Fruit fly (Drosophila melanogaster) whole organism, embryonic: ENCODE results near the gene CG43055.
A peak's percentile ranks its signal among the peaks of the same experiment; 100 is the strongest.

ENCODE experiments used
- B-H2 ChIP-seq: fragments of 200-800 bp; sonication (Bioruptor generic); optimal IDR thresholded peaks from 2 replicates; lab custom pipeline; 2018; ENCODE audit warnings: missing biosample characterization, mild to moderate bottlenecking, missing genetic modification characterization
- Bgb ChIP-seq: fragments of 200-800 bp; sonication (Bioruptor generic); IDR thresholded peaks from 2 replicates; pipeline ENCODE4 v1.3.6; 2022; ENCODE audit warnings: missing biosample characterization, missing genetic modification characterization; ENCODE audit not compliant: partially characterized antibody
- CG10147 ChIP-seq: fragments of 200-800 bp; sonication (Bioruptor generic); optimal IDR thresholded peaks from 2 replicates; lab custom pipeline; 2019; ENCODE audit warnings: missing biosample characterization, mild to moderate bottlenecking, missing genetic modification characterization, moderate library complexity
- CG10543 ChIP-seq: fragments of 200-800 bp; sonication (Bioruptor generic); optimal IDR thresholded peaks from 3 replicates; lab custom pipeline; 2017; ENCODE audit warnings: missing biosample characterization, mild to moderate bottlenecking, missing genetic modification characterization, moderate library complexity
- CG11560 ChIP-seq: fragments of 200-800 bp; sonication (Bioruptor generic); IDR thresholded peaks from 3 replicates; pipeline ENCODE4 v1.3.6; 2022; ENCODE audit warnings: missing biosample characterization, missing genetic modification characterization
- CG12391 ChIP-seq: fragments of 200-800 bp; sonication (Bioruptor generic); optimal IDR thresholded peaks from 3 replicates; lab custom pipeline; 2018; ENCODE audit warnings: missing biosample characterization, mild to moderate bottlenecking, missing genetic modification characterization, moderate library complexity
- CG13775 ChIP-seq: fragments of 200-800 bp; sonication (Bioruptor generic); optimal IDR thresholded peaks from 3 replicates; lab custom pipeline; 2017; ENCODE audit warnings: missing biosample characterization, mild to moderate bottlenecking, missing genetic modification characterization
- CG14667 ChIP-seq: fragments of 200-800 bp; sonication (Bioruptor generic); IDR thresholded peaks from 2 replicates; pipeline ENCODE4 v1.3.6; 2022; ENCODE audit warnings: missing biosample characterization, missing genetic modification characterization
- CG14860 ChIP-seq: fragments of 200-800 bp; sonication (Bioruptor generic); IDR thresholded peaks from 3 replicates; pipeline ENCODE4 v1.3.6; 2022; ENCODE audit warnings: missing biosample characterization, missing genetic modification characterization; ENCODE audit not compliant: partially characterized antibody
- CG16813 ChIP-seq: fragments of 200-800 bp; sonication (Bioruptor generic); IDR thresholded peaks from 3 replicates; pipeline ENCODE4 v1.3.6; 2022; ENCODE audit warnings: missing biosample characterization, missing genetic modification characterization; ENCODE audit not compliant: partially characterized antibody
- CG17568 ChIP-seq: fragments of 200-800 bp; sonication (Bioruptor generic); optimal IDR thresholded peaks from 2 replicates; lab custom pipeline; 2018; ENCODE audit warnings: missing biosample characterization, mild to moderate bottlenecking, missing genetic modification characterization, moderate library complexity
- CG31224 ChIP-seq: fragments of 200-800 bp; sonication (Bioruptor generic); IDR thresholded peaks from 2 replicates; pipeline ENCODE4 v1.3.6; 2022; ENCODE audit warnings: missing biosample characterization, missing genetic modification characterization
- CG3995 ChIP-seq: fragments of 200-800 bp; sonication (Bioruptor generic); optimal IDR thresholded peaks from 3 replicates; lab custom pipeline; 2016; ENCODE audit warnings: missing biosample characterization, missing genetic modification characterization
- CG43689 ChIP-seq: fragments of 200-800 bp; sonication (Bioruptor generic); IDR thresholded peaks from 2 replicates; pipeline ENCODE4 v1.3.6; 2022; ENCODE audit warnings: missing biosample characterization, missing genetic modification characterization
- CG6791 ChIP-seq: fragments of 200-800 bp; sonication (Bioruptor generic); IDR thresholded peaks from 3 replicates; pipeline ENCODE4 v1.3.6; 2022; ENCODE audit warnings: missing biosample characterization, missing genetic modification characterization; ENCODE audit not compliant: partially characterized antibody
- CG7271 ChIP-seq: fragments of 200-800 bp; sonication (Bioruptor generic); optimal IDR thresholded peaks from 2 replicates; lab custom pipeline; 2018; ENCODE audit warnings: missing biosample characterization, mild to moderate bottlenecking, missing genetic modification characterization, moderate library complexity
- CG8944 ChIP-seq: fragments of 200-800 bp; sonication (Bioruptor generic); optimal IDR thresholded peaks from 3 replicates; lab custom pipeline; 2016; ENCODE audit warnings: missing biosample characterization, missing genetic modification characterization
- CG9437 ChIP-seq: fragments of 200-800 bp; sonication (Bioruptor generic); optimal IDR thresholded peaks from 2 replicates; lab custom pipeline; 2018; ENCODE audit warnings: missing biosample characterization, mild to moderate bottlenecking, missing genetic modification characterization
- Dll ChIP-seq: fragments of 200-800 bp; sonication (Bioruptor generic); IDR thresholded peaks from 4 replicates; pipeline ENCODE4 v1.3.6; 2022; ENCODE audit warnings: missing biosample characterization, missing genetic modification characterization; ENCODE audit not compliant: partially characterized antibody
- Dref ChIP-seq: fragments of 200-800 bp; sonication (Bioruptor generic); IDR thresholded peaks from 2 replicates; pipeline ENCODE4 v1.3.6; 2022; ENCODE audit warnings: missing biosample characterization, missing genetic modification characterization
- Ets97D ChIP-seq: fragments of 200-800 bp; sonication (Bioruptor generic); optimal IDR thresholded peaks from 3 replicates; lab custom pipeline; 2016; ENCODE audit warnings: missing biosample characterization, missing genetic modification characterization
- HLHmδ ChIP-seq: fragments of 200-800 bp; sonication (Bioruptor generic); optimal IDR thresholded peaks from 2 replicates; lab custom pipeline; 2018; ENCODE audit warnings: missing biosample characterization, mild to moderate bottlenecking, missing genetic modification characterization, moderate library complexity
- MBD-R2 ChIP-seq: fragments of 200-800 bp; sonication (Bioruptor generic); IDR thresholded peaks from 2 replicates; pipeline ENCODE4 v1.3.6; 2022; ENCODE audit warnings: missing biosample characterization, missing genetic modification characterization
- MESR4 ChIP-seq: fragments of 200-800 bp; sonication (Bioruptor generic); optimal IDR thresholded peaks from 2 replicates; lab custom pipeline; 2018; ENCODE audit warnings: missing biosample characterization, mild to moderate bottlenecking, missing genetic modification characterization, moderate library complexity
- Opbp ChIP-seq: fragments of 200-800 bp; sonication (Bioruptor generic); IDR thresholded peaks from 3 replicates; pipeline ENCODE4 v1.3.6; 2022; ENCODE audit warnings: missing biosample characterization, missing genetic modification characterization; ENCODE audit not compliant: partially characterized antibody
- Scr ChIP-seq: fragments of 200-800 bp; sonication (Bioruptor generic); IDR thresholded peaks from 2 replicates; pipeline ENCODE4 v1.3.6; 2022; ENCODE audit warnings: missing biosample characterization, missing genetic modification characterization; ENCODE audit not compliant: partially characterized antibody
- Sox102F ChIP-seq: fragments of 200-800 bp; sonication (Bioruptor generic); optimal IDR thresholded peaks from 2 replicates; lab custom pipeline; 2018; ENCODE audit warnings: missing biosample characterization, mild to moderate bottlenecking, missing genetic modification characterization, moderate library complexity
- Sry-δ ChIP-seq: fragments of 200-800 bp; sonication (Bioruptor generic); optimal IDR thresholded peaks from 2 replicates; lab custom pipeline; 2016; ENCODE audit warnings: missing biosample characterization, missing genetic modification characterization
- Tbp ChIP-seq: fragments of >200 bp; optimal IDR thresholded peaks from 2 replicates; lab custom pipeline; 2018; ENCODE audit warnings: missing biosample characterization, missing genetic modification characterization
- Xbp1 ChIP-seq: fragments of 200-800 bp; sonication (Bioruptor generic); optimal IDR thresholded peaks from 3 replicates; lab custom pipeline; 2016; ENCODE audit warnings: missing biosample characterization, mild to moderate bottlenecking, missing genetic modification characterization
- abd-A ChIP-seq: fragments of 200-800 bp; sonication (Bioruptor generic); optimal IDR thresholded peaks from 3 replicates; lab custom pipeline; 2019; ENCODE audit warnings: missing biosample characterization, mild to moderate bottlenecking, missing genetic modification characterization, moderate library complexity
- bbx ChIP-seq: fragments of 200-800 bp; sonication (Bioruptor generic); IDR thresholded peaks from 2 replicates; pipeline ENCODE4 v1.3.6; 2022; ENCODE audit warnings: missing biosample characterization, missing genetic modification characterization; ENCODE audit not compliant: partially characterized antibody
- btn ChIP-seq: fragments of 200-800 bp; sonication (Bioruptor generic); optimal IDR thresholded peaks from 2 replicates; lab custom pipeline; 2016; ENCODE audit warnings: missing biosample characterization, missing genetic modification characterization
- chinmo ChIP-seq: fragments of 200-800 bp; sonication (Bioruptor generic); IDR thresholded peaks from 4 replicates; pipeline ENCODE4 v1.3.6; 2022; ENCODE audit warnings: missing biosample characterization, missing genetic modification characterization; ENCODE audit not compliant: partially characterized antibody
- chn ChIP-seq: fragments of 200-800 bp; sonication (Bioruptor generic); optimal IDR thresholded peaks from 2 replicates; lab custom pipeline; 2016; ENCODE audit warnings: missing biosample characterization, missing genetic modification characterization
- disco-r ChIP-seq: fragments of 200-800 bp; sonication (Bioruptor generic); optimal IDR thresholded peaks from 2 replicates; lab custom pipeline; 2016; ENCODE audit warnings: missing biosample characterization, missing genetic modification characterization
- dmrt11E ChIP-seq: fragments of 200-800 bp; sonication (Bioruptor generic); optimal IDR thresholded peaks from 3 replicates; lab custom pipeline; 2018; ENCODE audit warnings: missing biosample characterization, mild to moderate bottlenecking, missing genetic modification characterization, moderate library complexity
- dmrt99B ChIP-seq: fragments of 200-800 bp; sonication (Bioruptor generic); optimal IDR thresholded peaks from 2 replicates; lab custom pipeline; 2018; ENCODE audit warnings: missing biosample characterization, mild to moderate bottlenecking, missing genetic modification characterization, moderate library complexity
- en ChIP-seq: fragments of 200-800 bp; sonication (Bioruptor generic); optimal IDR thresholded peaks from 2 replicates; lab custom pipeline; 2016; ENCODE audit warnings: missing biosample characterization, missing genetic modification characterization
- eve ChIP-seq, 2 experiments: fragments of >200 bp; optimal IDR thresholded peaks; 2 replicates each; lab custom pipeline; 2017; ENCODE audit warnings: missing biosample characterization in 2 of 2, missing genetic modification characterization in 2 of 2
- grau ChIP-seq: fragments of 200-800 bp; optimal IDR thresholded peaks from 3 replicates; lab custom pipeline; 2019; ENCODE audit warnings: missing biosample characterization, mild to moderate bottlenecking, missing genetic modification characterization, moderate library complexity
- kay ChIP-seq: fragments of 200-800 bp; sonication (Bioruptor generic); optimal IDR thresholded peaks from 2 replicates; lab custom pipeline; 2016; ENCODE audit warnings: missing biosample characterization, missing genetic modification characterization
- mam ChIP-seq: fragments of 200-800 bp; sonication (Bioruptor generic); optimal IDR thresholded peaks from 3 replicates; lab custom pipeline; 2016; ENCODE audit warnings: missing biosample characterization, missing genetic modification characterization
- nerfin-1 ChIP-seq: fragments of 200-800 bp; sonication (Bioruptor generic); optimal IDR thresholded peaks from 3 replicates; lab custom pipeline; 2019; ENCODE audit warnings: missing biosample characterization, mild to moderate bottlenecking, missing genetic modification characterization, moderate library complexity
- nom ChIP-seq: fragments of 200-800 bp; sonication (Bioruptor generic); optimal IDR thresholded peaks from 2 replicates; lab custom pipeline; 2017; ENCODE audit warnings: missing biosample characterization, missing genetic modification characterization, mild to moderate bottlenecking, moderate library complexity, missing genetic modification reagents
- phol ChIP-seq: fragments of 200-800 bp; sonication (Bioruptor generic); optimal IDR thresholded peaks from 3 replicates; lab custom pipeline; 2018; ENCODE audit warnings: missing biosample characterization, mild to moderate bottlenecking, missing genetic modification characterization, moderate library complexity
- toy ChIP-seq: fragments of 200-800 bp; sonication (Bioruptor generic); IDR thresholded peaks from 2 replicates; pipeline ENCODE4 v1.3.6; 2022; ENCODE audit warnings: missing biosample characterization, missing genetic modification characterization
- unpg ChIP-seq: fragments of 200-800 bp; sonication (Bioruptor generic); optimal IDR thresholded peaks from 3 replicates; lab custom pipeline; 2018; ENCODE audit warnings: missing biosample characterization, mild to moderate bottlenecking, missing genetic modification characterization, moderate library complexity
- vnd ChIP-seq: fragments of 200-800 bp; sonication (Bioruptor generic); IDR thresholded peaks from 3 replicates; pipeline ENCODE4 v1.3.6; 2022; ENCODE audit warnings: missing biosample characterization, missing genetic modification characterization; ENCODE audit not compliant: partially characterized antibody

Gene CG43055

dm6 chr2L:4442010-4442587 lies 31.1 kb downstream of the CG43055 start, which contains the start of the genes Sfp24F and CG15432 (continued):
- no peak for TF ChIP-seq CG10147 (GFP tag; lab: Kevin White, UChicago)
- no peak for TF ChIP-seq kay (GFP tag; lab: Kevin White, UChicago)
- TF ChIP-seq vnd (GFP tag; lab: Robert Waterston, UW): 0 out of 3 replicates have a peak, but pooled peaks have one; percentile 29
- no peak for TF ChIP-seq CG31224
- no peak for TF ChIP-seq CG13775 (GFP tag; lab: Kevin White, UChicago)
- peak; percentile 73 for TF ChIP-seq Dll (GFP tag; lab: Robert Waterston, UW)
- TF ChIP-seq chn (GFP tag; lab: Kevin White, UChicago): no peak
- peak; percentile 39; the same call in 1 of the 3 replicates for TF ChIP-seq Opbp (GFP tag; lab: Robert Waterston, UW)
- TF ChIP-seq Sox102F (GFP tag; lab: Kevin White, UChicago): no peak
- TF ChIP-seq Bgb (GFP tag; lab: Robert Waterston, UW): peak; percentile 59
- TF ChIP-seq CG6791: peak; percentile 61; the same call in 1 of the 3 replicates
- no peak for TF ChIP-seq dmrt11E (tag; lab: Kevin White, UChicago)
- peak; percentile 43; the same call in 1 of the 3 replicates for TF ChIP-seq CG16813
- TF ChIP-seq dmrt99B (tag; lab: Kevin White, UChicago): no peak
- no peak for TF ChIP-seq mam
- TF ChIP-seq disco-r (GFP tag; lab: Kevin White, UChicago): no peak
- no peak for TF ChIP-seq CG43689 (GFP tag; lab: Robert Waterston, UW)
- TF ChIP-seq Xbp1: no peak
- TF ChIP-seq CG7271 (tag; lab: Kevin White, UChicago): no peak
- TF ChIP-seq eve (GFP tag; optimal IDR thresholded peaks at IDR 0.05; lab: Kevin White, UChicago): no peak
- TF ChIP-seq Dref (GFP tag; lab: Robert Waterston, UW): peak; percentile 83
- TF ChIP-seq Tbp (GFP tag; lab: Kevin White, UChicago): no peak
- no peak for TF ChIP-seq toy (GFP tag; lab: Robert Waterston, UW)
- TF ChIP-seq CG11560: peak; percentile 98
- TF ChIP-seq en (GFP tag; lab: Kevin White, UChicago): no peak
- peak; percentile 51 for TF ChIP-seq Sry-δ
- peak; percentile 65 for TF ChIP-seq Scr (GFP tag; lab: Robert Waterston, UW)
- no peak for TF ChIP-seq CG12391 (tag; lab: Kevin White, UChicago)
- peak; percentile 94 for TF ChIP-seq CG9437 (GFP tag; lab: Kevin White, UChicago)
- TF ChIP-seq CG17568 (GFP tag; lab: Kevin White, UChicago): no peak
- TF ChIP-seq MESR4 (GFP tag; lab: Kevin White, UChicago): peak; percentile 30
- TF ChIP-seq CG3995: no peak
- TF ChIP-seq unpg (GFP tag; lab: Kevin White, UChicago): no peak
- TF ChIP-seq Ets97D (GFP tag; lab: Kevin White, UChicago): peak; percentile 8
- TF ChIP-seq MBD-R2 (GFP tag; lab: Robert Waterston, UW): peak; percentile 87

dm6 chr2L:4444457-4444856 lies 33.5 kb downstream of the CG43055 start, which contains the start of the genes morgue and Elp3:
morgue (minus strand) TSS chr2L:4444680.
Elp3 (plus strand) TSS chr2L:4444732.
- TF ChIP-seq Xbp1 (no peak), grau (tag; lab: Kevin White, UChicago) (peak; percentile 14), nom (GFP tag; lab: Kevin White, UChicago) (no peak), nerfin-1 (tag; lab: Kevin White, UChicago) (no peak), CG14860 (GFP tag; lab: Robert Waterston, UW) (peak; percentile 72), phol (tag; lab: Kevin White, UChicago) (peak; percentile 11), CG8944 (GFP tag; lab: Kevin White, UChicago) (no peak), CG10543 (GFP tag; lab: Kevin White, UChicago) (no peak), bbx (GFP tag; lab: Robert Waterston, UW) (peak; percentile 87), Sox102F (GFP tag; lab: Kevin White, UChicago) (no peak), HLHmδ (GFP tag; lab: Kevin White, UChicago) (no peak), B-H2 (GFP tag; lab: Kevin White, UChicago) (peak; percentile 6), btn (GFP tag; lab: Kevin White, UChicago) (no peak), chinmo (GFP tag; lab: Robert Waterston, UW) (0 out of 4 replicates have a peak, but pooled peaks have one; percentile 61), abd-A (tag; lab: Kevin White, UChicago) (no peak), CG14667 (no peak)
